Worm (Caenorhabditis elegans) whole organism, midembryonic: Measurements from ENCODE around the gene F59A7.14.

ENCODE experiments used
- T22C8.4 ChIP-seq: fragments of 200-800 bp; sonication (Bioruptor generic); IDR thresholded peaks from 2 replicates; pipeline ENCODE4 v1.3.6; 2022; ENCODE audit warnings: missing genetic modification characterization, missing compliant biosample characterization
- cog-1 ChIP-seq: sonication (generic microtip); optimal IDR thresholded peaks from 2 replicates; lab custom pipeline; 2016; ENCODE audit warnings: missing genetic modification characterization, missing compliant biosample characterization
- flt-1 ChIP-seq: fragments of 200-800 bp; sonication (Bioruptor generic); IDR thresholded peaks from 2 replicates; pipeline ENCODE4 v1.3.6; 2022; ENCODE audit warnings: missing genetic modification characterization, missing compliant biosample characterization
- ref-1 ChIP-seq: fragments of 200-800 bp; sonication (Bioruptor generic); conservative IDR thresholded peaks from 2 replicates; pipeline ENCODE4 v1.3.6; 2022; ENCODE audit warnings: missing genetic modification reagents, missing genetic modification characterization, missing compliant biosample characterization
- tab-1 ChIP-seq: fragments of 200-800 bp; sonication (Bioruptor generic); IDR thresholded peaks from 2 replicates; pipeline ENCODE4 v1.3.6; 2022; ENCODE audit warnings: missing genetic modification characterization, missing compliant biosample characterization
- ztf-23 ChIP-seq: fragments of 200-800 bp; sonication (Bioruptor generic); IDR thresholded peaks from 2 replicates; pipeline ENCODE4 v1.3.6; 2022; ENCODE audit warnings: missing genetic modification reagents, missing genetic modification characterization, missing compliant biosample characterization
- ztf-29 ChIP-seq: fragments of 200-800 bp; sonication (Bioruptor generic); IDR thresholded peaks from 2 replicates; pipeline ENCODE4 v1.3.6; 2022; ENCODE audit warnings: missing genetic modification reagents, missing genetic modification characterization, missing compliant biosample characterization

DNA sequence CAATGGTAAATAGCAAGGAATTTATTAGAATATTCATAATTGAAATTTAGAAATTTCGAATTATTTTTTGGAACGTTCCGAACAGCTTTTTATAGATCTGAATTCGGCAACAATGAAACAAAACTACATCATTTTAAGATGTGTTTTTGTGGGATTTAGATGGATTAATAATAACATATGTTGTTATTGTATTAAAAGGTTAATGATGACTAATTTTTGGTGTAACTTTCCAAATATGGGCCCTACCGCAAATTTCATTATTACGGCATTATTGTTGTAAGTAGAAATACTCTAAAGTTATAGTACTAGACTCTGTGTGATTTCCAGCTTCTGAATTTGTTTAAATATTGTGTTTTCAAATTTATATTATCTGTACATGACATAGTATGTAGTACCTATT, 5.0 kb upstream of the F59A7.14 start, which contains the start of gene F59A7.11:
- TF ChIP-seq cog-1 (tag; lab: Kevin White, UChicago): no peak
- TF ChIP-seq tab-1 (GFP tag; lab: Robert Waterston, UW): no peak
- no peak for TF ChIP-seq T22C8.4 (GFP tag; lab: Robert Waterston, UW)
- no peak for TF ChIP-seq ref-1 (GFP tag; lab: Robert Waterston, UW)
- no peak for TF ChIP-seq flt-1 (GFP tag; lab: Robert Waterston, UW)
- TF ChIP-seq ztf-23 (GFP tag; lab: Robert Waterston, UW): no peak
- TF ChIP-seq ztf-29 (GFP tag; lab: Robert Waterston, UW): no peak
